Fruit fly (Drosophila melanogaster) whole organism, embryonic: ENCODE measurements around the gene Ctr1A.

Experiments used
- Ada2b ChIP-seq: fragments of 200-800 bp; sonication (Bioruptor generic); IDR thresholded peaks from 2 replicates; pipeline ENCODE4 v1.3.6; 2022; ENCODE audit warnings: missing biosample characterization, missing genetic modification characterization
- Adf1 ChIP-seq: fragments of 200-800 bp; sonication (Bioruptor generic); IDR thresholded peaks from 2 replicates; pipeline ENCODE4 v1.3.6; 2022; ENCODE audit warnings: missing biosample characterization, missing genetic modification characterization
- CG10209 ChIP-seq: fragments of 200-800 bp; sonication (Bioruptor generic); optimal IDR thresholded peaks from 3 replicates; lab custom pipeline; 2017; ENCODE audit warnings: missing biosample characterization, mild to moderate bottlenecking, missing genetic modification characterization, missing genetic modification reagents
- CG10366 ChIP-seq: fragments of 200-800 bp; sonication (Bioruptor generic); IDR thresholded peaks from 2 replicates; pipeline ENCODE4 v1.3.6; 2022; ENCODE audit warnings: missing biosample characterization, missing genetic modification characterization
- CG12071 ChIP-seq: fragments of 200-800 bp; sonication (Bioruptor generic); optimal IDR thresholded peaks from 3 replicates; lab custom pipeline; 2018; ENCODE audit warnings: missing biosample characterization, mild to moderate bottlenecking, missing genetic modification characterization
- CG12744 ChIP-seq: fragments of 200-800 bp; sonication (Bioruptor generic); optimal IDR thresholded peaks from 2 replicates; lab custom pipeline; 2016; ENCODE audit warnings: missing biosample characterization, missing genetic modification characterization
- CG13424 ChIP-seq: fragments of 200-800 bp; sonication (Bioruptor generic); optimal IDR thresholded peaks from 2 replicates; lab custom pipeline; 2019; ENCODE audit warnings: missing biosample characterization, mild to moderate bottlenecking, missing genetic modification characterization, moderate library complexity
- CG17612 ChIP-seq: fragments of 200-800 bp; sonication (Bioruptor generic); IDR thresholded peaks from 2 replicates; pipeline ENCODE4 v1.3.6; 2022; ENCODE audit warnings: missing biosample characterization, missing genetic modification characterization
- CG18599 ChIP-seq: fragments of 200-800 bp; sonication (Bioruptor generic); optimal IDR thresholded peaks from 3 replicates; lab custom pipeline; 2017; ENCODE audit warnings: missing biosample characterization, missing genetic modification characterization, mild to moderate bottlenecking, moderate library complexity, missing genetic modification reagents
- CG31365 ChIP-seq: fragments of 200-800 bp; sonication (Bioruptor generic); optimal IDR thresholded peaks from 2 replicates; lab custom pipeline; 2018; ENCODE audit warnings: missing biosample characterization, mild to moderate bottlenecking, missing genetic modification characterization
- CG4360 ChIP-seq: fragments of 200-800 bp; sonication (Bioruptor generic); IDR thresholded peaks from 2 replicates; pipeline ENCODE4 v1.3.6; 2022; ENCODE audit warnings: missing biosample characterization, missing genetic modification characterization
- CG4404 ChIP-seq: fragments of 200-800 bp; sonication (Bioruptor generic); IDR thresholded peaks from 2 replicates; pipeline ENCODE4 v1.3.6; 2022; ENCODE audit warnings: missing biosample characterization, missing genetic modification characterization
- CG4854 ChIP-seq: fragments of 200-800 bp; sonication (Bioruptor generic); optimal IDR thresholded peaks from 2 replicates; lab custom pipeline; 2016; ENCODE audit warnings: missing biosample characterization, missing genetic modification characterization, inconsistent platforms
- CG5245 ChIP-seq: fragments of 200-800 bp; sonication (Bioruptor generic); optimal IDR thresholded peaks from 3 replicates; lab custom pipeline; 2016; ENCODE audit warnings: missing biosample characterization, missing genetic modification characterization
- CG6683 ChIP-seq: fragments of 200-800 bp; sonication (Bioruptor generic); optimal IDR thresholded peaks from 2 replicates; lab custom pipeline; 2017; ENCODE audit warnings: missing biosample characterization, mild to moderate bottlenecking, missing genetic modification characterization, missing genetic modification reagents
- CG8089 ChIP-seq: fragments of 200-800 bp; sonication (Bioruptor generic); optimal IDR thresholded peaks from 3 replicates; lab custom pipeline; 2016; ENCODE audit warnings: missing biosample characterization, missing genetic modification characterization
- CG9932 ChIP-seq: fragments of 200-800 bp; sonication (Bioruptor generic); IDR thresholded peaks from 2 replicates; pipeline ENCODE4 v1.3.6; 2022; ENCODE audit warnings: missing biosample characterization, missing genetic modification characterization
- Dek ChIP-seq: fragments of 200-800 bp; sonication (Bioruptor generic); optimal IDR thresholded peaks from 3 replicates; lab custom pipeline; 2019; ENCODE audit warnings: missing biosample characterization, mild to moderate bottlenecking, missing genetic modification characterization, moderate library complexity
- Dll ChIP-seq: fragments of 200-800 bp; sonication (Bioruptor generic); IDR thresholded peaks from 4 replicates; pipeline ENCODE4 v1.3.6; 2022; ENCODE audit warnings: missing biosample characterization, missing genetic modification characterization; ENCODE audit not compliant: partially characterized antibody
- Dref ChIP-seq: fragments of 200-800 bp; sonication (Bioruptor generic); IDR thresholded peaks from 2 replicates; pipeline ENCODE4 v1.3.6; 2022; ENCODE audit warnings: missing biosample characterization, missing genetic modification characterization
- Eip74EF ChIP-seq, 2 experiments: fragments of 200-800 bp in 1 of 2; fragments of >200 bp in 1 of 2; sonication (Bioruptor generic) in 1 of 2; optimal IDR thresholded peaks; 2 replicates each; lab custom pipeline; 2017 to 2019; ENCODE audit warnings: missing biosample characterization in 2 of 2, missing genetic modification characterization in 2 of 2, mild to moderate bottlenecking in 1 of 2, moderate library complexity in 1 of 2
- Fer3 ChIP-seq: fragments of 200-800 bp; sonication (Bioruptor generic); optimal IDR thresholded peaks from 2 replicates; lab custom pipeline; 2018; ENCODE audit warnings: missing biosample characterization, mild to moderate bottlenecking, missing genetic modification characterization, moderate library complexity
- Hand ChIP-seq: fragments of 200-800 bp; sonication (Bioruptor generic); optimal IDR thresholded peaks from 2 replicates; lab custom pipeline; 2017; ENCODE audit warnings: mild to moderate bottlenecking, missing biosample characterization, missing genetic modification reagents, missing genetic modification characterization
- HmgD ChIP-seq: fragments of 200-800 bp; sonication (Bioruptor generic); optimal IDR thresholded peaks from 3 replicates; lab custom pipeline; 2016; ENCODE audit warnings: missing biosample characterization, missing genetic modification characterization
- Hsf ChIP-seq: fragments of 200-800 bp; sonication (Bioruptor generic); optimal IDR thresholded peaks from 3 replicates; lab custom pipeline; 2016; ENCODE audit warnings: missing biosample characterization, missing genetic modification characterization
- Jarid2 ChIP-seq: fragments of 200-800 bp; sonication (Bioruptor generic); optimal IDR thresholded peaks from 3 replicates; lab custom pipeline; 2017; ENCODE audit warnings: mild to moderate bottlenecking, missing biosample characterization, missing genetic modification reagents, missing genetic modification characterization
- Lim3 ChIP-seq: fragments of 200-800 bp; sonication (Bioruptor generic); IDR thresholded peaks from 2 replicates; pipeline ENCODE4 v1.3.6; 2022; ENCODE audit warnings: missing biosample characterization, missing genetic modification characterization
- Lpt ChIP-seq: fragments of >200 bp; optimal IDR thresholded peaks from 2 replicates; lab custom pipeline; 2018; ENCODE audit warnings: missing biosample characterization, missing genetic modification characterization
- Myb ChIP-seq: fragments of 200-800 bp; sonication (Bioruptor generic); optimal IDR thresholded peaks from 2 replicates; lab custom pipeline; 2016; ENCODE audit warnings: missing biosample characterization, missing genetic modification characterization
- Nf-YB ChIP-seq: fragments of 200-800 bp; sonication (Bioruptor generic); optimal IDR thresholded peaks from 3 replicates; lab custom pipeline; 2019; ENCODE audit warnings: missing biosample characterization, mild to moderate bottlenecking, missing genetic modification characterization, moderate library complexity
- NfI ChIP-seq: fragments of 200-800 bp; sonication (Bioruptor generic); optimal IDR thresholded peaks from 3 replicates; lab custom pipeline; 2018; ENCODE audit warnings: missing biosample characterization, mild to moderate bottlenecking, missing genetic modification characterization, moderate library complexity
- Opbp ChIP-seq: fragments of 200-800 bp; sonication (Bioruptor generic); IDR thresholded peaks from 3 replicates; pipeline ENCODE4 v1.3.6; 2022; ENCODE audit warnings: missing biosample characterization, missing genetic modification characterization; ENCODE audit not compliant: partially characterized antibody
- az2 ChIP-seq: fragments of 200-800 bp; sonication (Bioruptor generic); optimal IDR thresholded peaks from 3 replicates; lab custom pipeline; 2016; ENCODE audit warnings: missing biosample characterization, missing genetic modification characterization
- cg ChIP-seq: fragments of 200-800 bp; sonication (Bioruptor generic); optimal IDR thresholded peaks from 3 replicates; lab custom pipeline; 2019; ENCODE audit warnings: missing biosample characterization, mild to moderate bottlenecking, missing genetic modification characterization, moderate library complexity
- chm ChIP-seq: fragments of 200-800 bp; sonication (Bioruptor generic); IDR thresholded peaks from 2 replicates; pipeline ENCODE4 v1.3.6; 2022; ENCODE audit warnings: missing biosample characterization, missing genetic modification characterization
- chn ChIP-seq: fragments of 200-800 bp; sonication (Bioruptor generic); optimal IDR thresholded peaks from 2 replicates; lab custom pipeline; 2016; ENCODE audit warnings: missing biosample characterization, missing genetic modification characterization
- ems ChIP-seq: fragments of 200-800 bp; sonication (Bioruptor generic); optimal IDR thresholded peaks from 3 replicates; lab custom pipeline; 2016; ENCODE audit warnings: missing biosample characterization, missing genetic modification characterization
- eve ChIP-seq, 2 experiments: fragments of >200 bp; optimal IDR thresholded peaks; 2 replicates each; lab custom pipeline; 2017; ENCODE audit warnings: missing biosample characterization in 2 of 2, missing genetic modification characterization in 2 of 2
- grn ChIP-seq: fragments of 200-800 bp; sonication (Bioruptor generic); optimal IDR thresholded peaks from 3 replicates; lab custom pipeline; 2017; ENCODE audit warnings: missing biosample characterization, missing genetic modification characterization
- jing ChIP-seq: fragments of 200-800 bp; sonication (Bioruptor generic); optimal IDR thresholded peaks from 2 replicates; lab custom pipeline; 2018; ENCODE audit warnings: missing biosample characterization, mild to moderate bottlenecking, missing genetic modification characterization
- lmd ChIP-seq: fragments of 200-800 bp; sonication (Bioruptor generic); IDR thresholded peaks from 2 replicates; pipeline ENCODE4 v1.3.6; 2022; ENCODE audit warnings: missing biosample characterization, missing genetic modification characterization
- mirr ChIP-seq: fragments of 200-800 bp; sonication (Bioruptor generic); optimal IDR thresholded peaks from 3 replicates; lab custom pipeline; 2018; ENCODE audit warnings: missing biosample characterization, mild to moderate bottlenecking, missing genetic modification characterization
- odd ChIP-seq: fragments of 200-800 bp; sonication (Bioruptor generic); optimal IDR thresholded peaks from 2 replicates; lab custom pipeline; 2017; ENCODE audit warnings: missing biosample characterization, mild to moderate bottlenecking, missing genetic modification characterization
- pb ChIP-seq: fragments of 200-800 bp; sonication (Bioruptor generic); optimal IDR thresholded peaks from 3 replicates; lab custom pipeline; 2016; ENCODE audit warnings: missing biosample characterization, missing genetic modification characterization
- ro ChIP-seq: fragments of 200-800 bp; sonication (Bioruptor generic); IDR thresholded peaks from 2 replicates; pipeline ENCODE4 v1.3.6; 2022; ENCODE audit warnings: missing biosample characterization, missing genetic modification characterization
- seq ChIP-seq: fragments of 200-800 bp; sonication (Bioruptor generic); IDR thresholded peaks from 2 replicates; pipeline ENCODE4 v1.3.6; 2022; ENCODE audit warnings: missing biosample characterization, missing genetic modification characterization
- slbo ChIP-seq: fragments of 200-800 bp; sonication (Bioruptor generic); IDR thresholded peaks from 2 replicates; pipeline ENCODE4 v1.3.6; 2022; ENCODE audit warnings: missing biosample characterization, missing genetic modification characterization
- toy ChIP-seq: fragments of 200-800 bp; sonication (Bioruptor generic); IDR thresholded peaks from 2 replicates; pipeline ENCODE4 v1.3.6; 2022; ENCODE audit warnings: missing biosample characterization, missing genetic modification characterization
- wdn ChIP-seq: fragments of 200-800 bp; sonication (Bioruptor generic); IDR thresholded peaks from 2 replicates; pipeline ENCODE4 v1.3.6; 2022; ENCODE audit warnings: missing biosample characterization, missing genetic modification characterization
- wek ChIP-seq: fragments of 200-800 bp; sonication (Bioruptor generic); optimal IDR thresholded peaks from 3 replicates; lab custom pipeline; 2018; ENCODE audit warnings: missing biosample characterization, mild to moderate bottlenecking, missing genetic modification characterization, moderate library complexity
- z ChIP-seq: fragments of 200-800 bp; sonication (Bioruptor generic); IDR thresholded peaks from 3 replicates; pipeline ENCODE4 v1.3.6; 2022; ENCODE audit warnings: missing biosample characterization, missing genetic modification characterization

Gene Ctr1A

DNA sequence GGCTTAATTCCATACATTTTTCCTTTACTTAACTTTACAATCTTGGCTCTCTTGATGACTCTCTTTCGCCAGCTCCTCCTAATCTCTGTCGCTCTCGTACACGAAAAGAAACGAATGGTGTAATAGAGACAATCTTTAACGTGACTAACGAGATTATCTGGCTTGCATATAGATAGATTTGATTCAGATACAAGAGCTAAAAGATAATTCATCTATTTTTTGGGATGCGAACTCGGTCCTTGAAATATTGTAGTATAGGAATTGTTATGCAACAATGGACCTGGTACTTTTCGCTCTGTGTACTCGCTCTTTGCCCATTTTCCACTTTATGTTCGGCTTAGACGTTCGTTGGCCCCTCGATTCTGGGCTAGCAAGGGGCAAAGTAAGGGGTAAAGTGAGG is 49.8 kb downstream of the Ctr1A start (continued):
- TF ChIP-seq CG12071 (GFP tag; lab: Kevin White, UChicago), result peak; percentile 80
- TF ChIP-seq Dek (tag; lab: Kevin White, UChicago), result peak; percentile 83
- peak; percentile 54 for TF ChIP-seq wek (GFP tag; lab: Kevin White, UChicago)
- TF ChIP-seq Myb (GFP tag; lab: Kevin White, UChicago), result peak; percentile 60
- TF ChIP-seq Eip74EF (GFP tag; optimal IDR thresholded peaks at IDR 0.05; lab: Kevin White, UChicago), result peak in 1 of 2 experiments; percentile 79
- TF ChIP-seq CG4404 (GFP tag; lab: Robert Waterston, UW), result peak; percentile 46
- no peak for TF ChIP-seq toy (GFP tag; lab: Robert Waterston, UW)
- peak; percentile 68 for TF ChIP-seq CG6683
- TF ChIP-seq jing (GFP tag; lab: Kevin White, UChicago), result peak; percentile 67
- TF ChIP-seq CG10366 (GFP tag; lab: Robert Waterston, UW), result peak; percentile 58
- TF ChIP-seq CG4854 (GFP tag; lab: Kevin White, UChicago), result peak; percentile 42
- peak; percentile 33 for TF ChIP-seq Jarid2
- no peak for TF ChIP-seq Lim3
- peak; percentile 61 for TF ChIP-seq Nf-YB (GFP tag; lab: Kevin White, UChicago)
- TF ChIP-seq Hand, result peak; percentile 83
- peak; percentile 77 for TF ChIP-seq Fer3 (tag; lab: Kevin White, UChicago)
- TF ChIP-seq slbo (GFP tag; lab: Robert Waterston, UW), result peak; percentile 82
- peak; percentile 54 for TF ChIP-seq CG31365
- TF ChIP-seq seq, result peak; percentile 81
- TF ChIP-seq HmgD (GFP tag; lab: Kevin White, UChicago), result peak; percentile 58
- TF ChIP-seq chm (GFP tag; lab: Robert Waterston, UW), result peak; percentile 77; the same call in 1 of the 2 replicates
- TF ChIP-seq Dll, result no peak
- no peak for TF ChIP-seq Lpt (GFP tag; lab: Kevin White, UChicago)
- TF ChIP-seq CG18599, result peak; percentile 91
- no peak for TF ChIP-seq cg
- peak; percentile 83 for TF ChIP-seq Ada2b (GFP tag; lab: Robert Waterston, UW)
- TF ChIP-seq Opbp (GFP tag; lab: Robert Waterston, UW), result no peak
- TF ChIP-seq CG13424 (tag; lab: Kevin White, UChicago), result peak; percentile 79
- no peak for TF ChIP-seq CG4360
- peak; percentile 35 for TF ChIP-seq grn (GFP tag; lab: Kevin White, UChicago)
- peak; percentile 64 for TF ChIP-seq ems (GFP tag; lab: Kevin White, UChicago)
- no peak for TF ChIP-seq CG17612 (GFP tag; lab: Robert Waterston, UW)
- peak; percentile 70 for TF ChIP-seq CG8089
- peak; percentile 84 for TF ChIP-seq pb (GFP tag; lab: Kevin White, UChicago)
- TF ChIP-seq mirr (GFP tag; lab: Kevin White, UChicago), result no peak
- no peak for TF ChIP-seq z (GFP tag; lab: Robert Waterston, UW)
- peak; percentile 72 for TF ChIP-seq NfI
- peak; percentile 81 for TF ChIP-seq CG10209 (GFP tag; lab: Kevin White, UChicago)
- peak; percentile 12 for TF ChIP-seq chn (GFP tag; lab: Kevin White, UChicago)
- peak; percentile 51 for TF ChIP-seq CG5245
- TF ChIP-seq CG12744 (GFP tag; lab: Kevin White, UChicago), result peak; percentile 63
- peak in 1 of 2 experiments; percentile 90 for TF ChIP-seq eve (GFP tag; optimal IDR thresholded peaks at IDR 0.05; lab: Kevin White, UChicago)
- TF ChIP-seq az2, result peak; percentile 78
- TF ChIP-seq odd (GFP tag; lab: Kevin White, UChicago), result peak; percentile 63
- peak; percentile 83 for TF ChIP-seq lmd
- peak; percentile 49 for TF ChIP-seq CG9932 (GFP tag; lab: Robert Waterston, UW)
- TF ChIP-seq ro, result no peak
- TF ChIP-seq Adf1 (GFP tag; lab: Robert Waterston, UW), result peak; percentile 33; the same call in 1 of the 2 replicates
- TF ChIP-seq Hsf (GFP tag; lab: Kevin White, UChicago), result peak; percentile 81
- TF ChIP-seq Dref (GFP tag; lab: Robert Waterston, UW), result no peak
- peak; percentile 75 for TF ChIP-seq wdn (GFP tag; lab: Robert Waterston, UW)
